Worm (Caenorhabditis elegans): ENCODE results near the gene F32D8.13.

F32D8.13 gene

DNA sequence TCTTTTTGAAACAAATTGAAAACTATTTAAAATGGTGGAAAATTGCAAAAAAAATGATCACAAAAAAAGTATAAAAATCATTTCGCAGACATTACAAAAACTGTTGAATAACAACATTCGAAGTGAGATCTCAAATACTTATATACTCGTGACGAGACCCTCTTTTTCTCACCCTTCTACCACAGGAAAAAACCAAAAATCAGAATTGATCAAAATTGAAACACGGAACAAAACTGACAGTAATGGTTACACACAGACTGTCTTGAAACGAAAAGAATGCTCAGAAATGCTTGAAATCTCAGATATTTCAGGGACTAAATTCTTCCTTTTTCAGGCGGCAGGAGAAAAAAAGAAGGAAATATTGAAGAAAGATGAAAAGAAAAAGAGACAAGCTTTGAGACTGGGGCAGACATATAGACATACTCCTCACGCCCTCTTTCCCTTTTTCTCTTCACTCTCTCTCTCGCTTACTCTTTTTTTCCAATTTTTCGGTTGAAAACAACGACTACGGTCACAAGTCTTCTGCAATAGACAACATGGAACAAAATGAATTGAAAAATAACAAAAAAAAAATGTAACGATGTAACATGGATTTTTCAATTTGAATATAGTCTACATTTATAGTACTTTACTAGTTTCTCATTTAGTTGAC lies 34.6 kb downstream of the F32D8.13 start:
- peak; percentile 30 for TF ChIP-seq ceh-27 (GFP tag; optimal IDR thresholded peaks at IDR 0.05)
- TF ChIP-seq nhr-80 (tag; optimal IDR thresholded peaks at IDR 0.05): peak; percentile 10
- no peak for TF ChIP-seq unc-62 (GFP tag; optimal IDR thresholded peaks at IDR 0.05)
- TF ChIP-seq attf-5 (GFP tag; optimal IDR thresholded peaks at IDR 0.05): peak; percentile 18
- no peak for TF ChIP-seq ekl-4 (GFP tag; IDR thresholded peaks at IDR 0.05)
- no peak for TF ChIP-seq cebp-1 (GFP tag; IDR thresholded peaks at IDR 0.05)
- peak; percentile 27 for TF ChIP-seq cebp-1 (tag; optimal IDR thresholded peaks at IDR 0.05)
- no peak for TF ChIP-seq madf-6 (GFP tag; IDR thresholded peaks at IDR 0.05)
- peak; percentile 40 for TF ChIP-seq K12H6.12 (tag; optimal IDR thresholded peaks at IDR 0.05)

DNA sequence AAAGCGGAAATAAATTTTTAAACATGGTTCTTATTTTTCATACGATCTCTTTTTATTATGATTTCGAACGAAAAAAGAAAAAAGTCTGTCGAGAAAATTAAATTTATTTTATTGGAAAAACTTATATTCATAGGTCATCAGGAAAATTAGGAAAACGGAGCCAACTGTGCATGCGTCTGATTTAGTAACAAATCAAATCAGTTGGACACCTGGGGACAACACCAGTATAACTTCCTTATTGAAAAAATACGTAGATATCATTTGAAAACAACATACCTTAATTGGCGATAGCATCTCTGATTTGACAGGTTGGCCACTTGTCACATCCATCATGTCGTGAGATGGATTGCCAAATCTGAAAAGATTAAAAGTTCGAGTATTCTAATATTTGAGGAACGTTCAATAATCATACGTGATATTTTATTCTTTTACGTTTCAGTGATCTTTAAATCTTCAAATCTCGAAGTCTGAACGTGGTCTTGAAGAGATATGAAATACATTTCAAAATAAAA lies 35.8 kb downstream of the F32D8.13 start:
- TF ChIP-seq sptf-2 (GFP tag; optimal IDR thresholded peaks at IDR 0.05): no peak

DNA sequence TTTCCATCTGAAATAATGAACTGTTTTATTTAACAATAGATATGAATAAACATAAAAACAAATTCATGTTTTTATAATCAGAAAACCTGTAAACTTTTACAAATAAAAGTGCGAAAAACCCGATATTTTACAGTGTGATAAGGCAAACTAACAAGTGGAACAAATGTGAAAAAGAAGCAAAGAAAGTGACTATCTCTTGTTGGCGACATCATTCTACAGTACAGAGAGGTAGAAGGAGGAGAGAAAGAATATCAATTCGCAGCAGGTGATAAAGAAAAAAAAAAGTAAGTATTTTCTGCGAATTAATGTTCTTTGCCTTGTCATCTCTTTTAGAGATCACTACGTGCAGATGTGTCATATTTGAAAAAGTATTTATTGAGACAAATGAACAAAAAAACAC lies 36.6 kb downstream of the F32D8.13 start:
- peak; percentile 81 for TF ChIP-seq nhr-80 (tag; optimal IDR thresholded peaks at IDR 0.05)
- TF ChIP-seq attf-3 (GFP tag; conservative IDR thresholded peaks at IDR 0.05): no peak

- TF ChIP-seq nhr-80 (tag; optimal IDR thresholded peaks at IDR 0.05) (peak; percentile 18), unc-62 (GFP tag; optimal IDR thresholded peaks at IDR 0.05) (peak; percentile 37), B0019.2 (GFP tag; conservative IDR thresholded peaks at IDR 0.05) (no peak), hmg-1.2 (GFP tag; IDR thresholded peaks at IDR 0.05) (0 out of 2 replicates have a peak, but pooled peaks have one; percentile 16)
Observed at ce11 chrV:10859048-10859637, 37.2 kb downstream of the F32D8.13 start.

ce11 chrV:10858340-10858739 lies 38.0 kb downstream of the F32D8.13 start:
- TF ChIP-seq nhr-80 (tag; optimal IDR thresholded peaks at IDR 0.05) (peak; percentile 14), Y67H2A.10 (GFP tag; conservative IDR thresholded peaks at IDR 0.05) (no peak), lsy-27 (tag; optimal IDR thresholded peaks at IDR 0.05; ENCODE audit: borderline replicate concordance, insufficient read depth) (no peak), ceh-40 (GFP tag; IDR thresholded peaks at IDR 0.05) (no peak), hrde-1 (tag; optimal IDR thresholded peaks at IDR 0.05; ENCODE audit: borderline replicate concordance) (no peak), cebp-2 (GFP tag; IDR thresholded peaks at IDR 0.05) (no peak), mxl-1 (tag; optimal IDR thresholded peaks at IDR 0.05) (no peak), B0035.1 (tag; optimal IDR thresholded peaks at IDR 0.05) (no peak), K11D2.4 (GFP tag; IDR thresholded peaks at IDR 0.05) (peak; percentile 72; the same call in 1 of the 2 replicates), dpff-1 (tag; optimal IDR thresholded peaks at IDR 0.05) (no peak), die-1 (tag; optimal IDR thresholded peaks at IDR 0.05) (no peak), him-1 (tag; optimal IDR thresholded peaks at IDR 0.05) (no peak), Y95B8A.8 (GFP tag; IDR thresholded peaks at IDR 0.05) (peak; percentile 63; the same call in 1 of the 2 replicates), B0019.2 (GFP tag; conservative IDR thresholded peaks at IDR 0.05) (no peak), xnd-1 (tag; optimal IDR thresholded peaks at IDR 0.05) (no peak), T07F8.4 (tag; optimal IDR thresholded peaks at IDR 0.05) (no peak), lir-1 (GFP tag; conservative IDR thresholded peaks at IDR 0.05) (no peak), ceh-100 (GFP tag; IDR thresholded peaks at IDR 0.05) (no peak), aptf-2 (GFP tag; conservative IDR thresholded peaks at IDR 0.05) (no peak), attf-3 (GFP tag; conservative IDR thresholded peaks at IDR 0.05) (no peak), snpc-1.1 (tag; optimal IDR thresholded peaks at IDR 0.05; ENCODE audit: insufficient read depth) (no peak), madf-3 (GFP tag; IDR thresholded peaks at IDR 0.05) (no peak), sdz-38 (tag; optimal IDR thresholded peaks at IDR 0.05) (no peak), snpc-3.4 (tag; optimal IDR thresholded peaks at IDR 0.05) (no peak), zim-3 (tag; optimal IDR thresholded peaks at IDR 0.05) (no peak), ztf-22 (GFP tag; optimal IDR thresholded peaks at IDR 0.05) (peak; percentile 39), sea-2 (GFP tag; IDR thresholded peaks at IDR 0.05) (no peak), madf-8 (GFP tag; conservative IDR thresholded peaks at IDR 0.05) (no peak), Y53F4B.3 (GFP tag; IDR thresholded peaks at IDR 0.05) (no peak)

Measured in whole organism, young adult.